Fruit fly (Drosophila melanogaster) whole organism, embryonic: ENCODE measurements around the gene drpr.

Source experiments
- Awh ChIP-seq: fragments of 200-800 bp; sonication (Bioruptor generic); IDR thresholded peaks from 2 replicates; pipeline ENCODE4, ENCODE4 v1.3.6; 2022; ENCODE audit warnings: missing biosample characterization, missing genetic modification characterization
- Bdp1 ChIP-seq: fragments of 200-800 bp; sonication (Bioruptor generic); optimal IDR thresholded peaks from 3 replicates; lab custom pipeline; 2016; ENCODE audit warnings: missing biosample characterization, missing genetic modification characterization
- CG10147 ChIP-seq: fragments of 200-800 bp; sonication (Bioruptor generic); optimal IDR thresholded peaks from 2 replicates; lab custom pipeline; 2019; ENCODE audit warnings: missing biosample characterization, mild to moderate bottlenecking, missing genetic modification characterization, moderate library complexity
- CG10209 ChIP-seq: fragments of 200-800 bp; sonication (Bioruptor generic); optimal IDR thresholded peaks from 3 replicates; lab custom pipeline; 2017; ENCODE audit warnings: missing biosample characterization, mild to moderate bottlenecking, missing genetic modification characterization, missing genetic modification reagents
- CG11093 ChIP-seq: fragments of 200-800 bp; sonication (Bioruptor generic); IDR thresholded peaks from 3 replicates; pipeline ENCODE4 v1.3.6; 2022; ENCODE audit warnings: missing biosample characterization, missing genetic modification characterization
- CG12071 ChIP-seq: fragments of 200-800 bp; sonication (Bioruptor generic); optimal IDR thresholded peaks from 3 replicates; lab custom pipeline; 2018; ENCODE audit warnings: missing biosample characterization, mild to moderate bottlenecking, missing genetic modification characterization
- CG1233 ChIP-seq: fragments of 200-800 bp; sonication (Bioruptor generic); optimal IDR thresholded peaks from 4 replicates; lab custom pipeline; 2018; ENCODE audit warnings: missing biosample characterization, mild to moderate bottlenecking, missing genetic modification characterization
- CG14710 ChIP-seq: fragments of 200-800 bp; sonication (Bioruptor generic); optimal IDR thresholded peaks from 3 replicates; lab custom pipeline; 2019; ENCODE audit warnings: missing biosample characterization, mild to moderate bottlenecking, missing genetic modification characterization, moderate library complexity
- CG17612 ChIP-seq: fragments of 200-800 bp; sonication (Bioruptor generic); IDR thresholded peaks from 2 replicates; pipeline ENCODE4 v1.3.6; 2022; ENCODE audit warnings: missing biosample characterization, missing genetic modification characterization
- CG17802 ChIP-seq: fragments of 200-800 bp; sonication (Bioruptor generic); optimal IDR thresholded peaks from 2 replicates; lab custom pipeline; 2018; ENCODE audit warnings: missing biosample characterization, mild to moderate bottlenecking, missing genetic modification characterization, moderate library complexity
- CG1792 ChIP-seq: fragments of 200-800 bp; sonication (Bioruptor generic); optimal IDR thresholded peaks from 2 replicates; lab custom pipeline; 2016; ENCODE audit warnings: missing biosample characterization, missing genetic modification characterization
- CG2202 ChIP-seq: fragments of 200-800 bp; sonication (Bioruptor generic); optimal IDR thresholded peaks from 2 replicates; lab custom pipeline; 2018; ENCODE audit warnings: missing biosample characterization, mild to moderate bottlenecking, missing genetic modification characterization
- CG6654 ChIP-seq: fragments of 200-800 bp; sonication (Bioruptor generic); optimal IDR thresholded peaks from 2 replicates; lab custom pipeline; 2017; ENCODE audit warnings: missing biosample characterization, mild to moderate bottlenecking, missing genetic modification characterization
- CG7963 ChIP-seq: fragments of 200-800 bp; sonication (Bioruptor generic); IDR thresholded peaks from 3 replicates; pipeline ENCODE4 v1.3.6; 2022; ENCODE audit warnings: missing biosample characterization, missing genetic modification characterization; ENCODE audit not compliant: partially characterized antibody
- CG7987 ChIP-seq: fragments of 200-800 bp; sonication (Bioruptor generic); optimal IDR thresholded peaks from 2 replicates; lab custom pipeline; 2018; ENCODE audit warnings: missing biosample characterization, mild to moderate bottlenecking, missing genetic modification characterization, moderate library complexity
- CG8359 ChIP-seq: fragments of 200-800 bp; sonication (Bioruptor generic); optimal IDR thresholded peaks from 2 replicates; lab custom pipeline; 2017; ENCODE audit warnings: missing biosample characterization, mild to moderate bottlenecking, missing genetic modification characterization, borderline replicate concordance
- CG9817 ChIP-seq: fragments of 200-800 bp; sonication (Bioruptor generic); optimal IDR thresholded peaks from 2 replicates; lab custom pipeline; 2018; ENCODE audit warnings: missing biosample characterization, mild to moderate bottlenecking, missing genetic modification characterization, moderate library complexity
- Chrac-16 ChIP-seq: fragments of 200-800 bp; sonication (Bioruptor generic); optimal IDR thresholded peaks from 3 replicates; lab custom pipeline; 2016; ENCODE audit warnings: missing biosample characterization, missing genetic modification characterization
- CoRest ChIP-seq: fragments of 200-800 bp; sonication (Bioruptor generic); optimal IDR thresholded peaks from 3 replicates; lab custom pipeline; 2018; ENCODE audit warnings: missing biosample characterization, mild to moderate bottlenecking, missing genetic modification characterization, moderate library complexity
- Dad ChIP-seq: fragments of 200-800 bp; sonication (Bioruptor generic); optimal IDR thresholded peaks from 3 replicates; lab custom pipeline; 2016; ENCODE audit warnings: missing biosample characterization, missing genetic modification characterization
- Deaf1 ChIP-seq: fragments of 200-800 bp; optimal IDR thresholded peaks from 3 replicates; lab custom pipeline; 2019; ENCODE audit warnings: missing biosample characterization, mild to moderate bottlenecking, missing genetic modification characterization, moderate library complexity
- Elba2 ChIP-seq: fragments of 200-800 bp; sonication (Bioruptor generic); optimal IDR thresholded peaks from 3 replicates; lab custom pipeline; 2016; ENCODE audit warnings: missing biosample characterization, missing genetic modification characterization
- H2.0 ChIP-seq: fragments of 200-800 bp; sonication (Bioruptor generic); IDR thresholded peaks from 2 replicates; pipeline ENCODE4 v1.3.6; 2022; ENCODE audit warnings: missing biosample characterization, missing genetic modification characterization
- HLHmδ ChIP-seq: fragments of 200-800 bp; sonication (Bioruptor generic); optimal IDR thresholded peaks from 2 replicates; lab custom pipeline; 2018; ENCODE audit warnings: missing biosample characterization, mild to moderate bottlenecking, missing genetic modification characterization, moderate library complexity
- Hr39 ChIP-seq: fragments of >200 bp; optimal IDR thresholded peaks from 2 replicates; lab custom pipeline; 2017
- Myb ChIP-seq: fragments of 200-800 bp; sonication (Bioruptor generic); optimal IDR thresholded peaks from 2 replicates; lab custom pipeline; 2016; ENCODE audit warnings: missing biosample characterization, missing genetic modification characterization
- NC2β ChIP-seq: fragments of 200-800 bp; sonication (Bioruptor generic); optimal IDR thresholded peaks from 2 replicates; lab custom pipeline; 2016; ENCODE audit warnings: missing biosample characterization, missing genetic modification characterization
- Neu2 ChIP-seq: fragments of 200-800 bp; sonication (Bioruptor generic); optimal IDR thresholded peaks from 3 replicates; lab custom pipeline; 2016; ENCODE audit warnings: missing biosample characterization, missing genetic modification characterization, borderline replicate concordance
- Nf-YA ChIP-seq: fragments of 200-800 bp; sonication (Bioruptor generic); IDR thresholded peaks from 2 replicates; pipeline ENCODE4 v1.3.6; 2022; ENCODE audit warnings: missing biosample characterization, missing genetic modification characterization
- Nf-YC ChIP-seq: fragments of 200-800 bp; optimal IDR thresholded peaks from 3 replicates; lab custom pipeline; 2019; ENCODE audit warnings: missing biosample characterization, mild to moderate bottlenecking, missing genetic modification characterization, moderate library complexity
- Ptx1 ChIP-seq: fragments of 200-800 bp; sonication (Bioruptor generic); IDR thresholded peaks from 2 replicates; pipeline ENCODE4 v1.3.6; 2022; ENCODE audit warnings: missing biosample characterization, missing genetic modification characterization
- Side ChIP-seq: fragments of 200-800 bp; sonication (Bioruptor generic); optimal IDR thresholded peaks from 2 replicates; lab custom pipeline; 2016; ENCODE audit warnings: missing biosample characterization, missing genetic modification characterization
- Sry-δ ChIP-seq: fragments of 200-800 bp; sonication (Bioruptor generic); optimal IDR thresholded peaks from 2 replicates; lab custom pipeline; 2016; ENCODE audit warnings: missing biosample characterization, missing genetic modification characterization
- Xrp1 ChIP-seq: fragments of 200-800 bp; sonication (Bioruptor generic); IDR thresholded peaks from 2 replicates; pipeline ENCODE4 v1.3.6; 2022; ENCODE audit warnings: missing biosample characterization, missing genetic modification characterization
- YL-1 ChIP-seq: fragments of 200-800 bp; sonication (Bioruptor generic); optimal IDR thresholded peaks from 3 replicates; lab custom pipeline; 2017; ENCODE audit warnings: missing biosample characterization, mild to moderate bottlenecking, missing genetic modification characterization
- ash1 ChIP-seq: fragments of 200-800 bp; sonication (Bioruptor generic); optimal IDR thresholded peaks from 2 replicates; lab custom pipeline; 2018; ENCODE audit warnings: missing biosample characterization, mild to moderate bottlenecking, missing genetic modification characterization
- bbx ChIP-seq: fragments of 200-800 bp; sonication (Bioruptor generic); IDR thresholded peaks from 2 replicates; pipeline ENCODE4 v1.3.6; 2022; ENCODE audit warnings: missing biosample characterization, missing genetic modification characterization; ENCODE audit not compliant: partially characterized antibody
- chif ChIP-seq, 2 experiments: fragments of 200-800 bp; sonication (Bioruptor generic); optimal IDR thresholded peaks; 3 replicates each; lab custom pipeline; 2016; ENCODE audit warnings: missing biosample characterization in 2 of 2, missing genetic modification characterization in 2 of 2
- corto ChIP-seq: fragments of 200-800 bp; sonication (Bioruptor generic); optimal IDR thresholded peaks from 2 replicates; lab custom pipeline; 2016; ENCODE audit warnings: missing biosample characterization, mild to moderate bottlenecking, missing genetic modification characterization, moderate library complexity
- crol ChIP-seq: fragments of 200-800 bp; sonication (Bioruptor generic); IDR thresholded peaks from 2 replicates; pipeline ENCODE4 v1.3.6; 2022; ENCODE audit warnings: missing biosample characterization, missing genetic modification characterization
- cwo ChIP-seq: fragments of 200-800 bp; sonication (Bioruptor generic); optimal IDR thresholded peaks from 3 replicates; lab custom pipeline; 2017; ENCODE audit warnings: missing biosample characterization, missing genetic modification characterization, mild to moderate bottlenecking, moderate library complexity, missing genetic modification reagents
- ewg ChIP-seq: fragments of 200-800 bp; sonication (Bioruptor generic); optimal IDR thresholded peaks from 3 replicates; lab custom pipeline; 2017; ENCODE audit warnings: mild to moderate bottlenecking, missing biosample characterization, missing genetic modification reagents, missing genetic modification characterization
- fd3F ChIP-seq: fragments of 200-800 bp; sonication (Bioruptor generic); optimal IDR thresholded peaks from 2 replicates; lab custom pipeline; 2018; ENCODE audit warnings: missing biosample characterization, mild to moderate bottlenecking, missing genetic modification characterization, moderate library complexity
- gsb ChIP-seq: fragments of 200-800 bp; sonication (Bioruptor generic); IDR thresholded peaks from 2 replicates; pipeline ENCODE4 v1.3.6; 2022; ENCODE audit warnings: missing biosample characterization, missing genetic modification characterization
- knrl ChIP-seq: fragments of 200-800 bp; sonication (Bioruptor generic); IDR thresholded peaks from 3 replicates; pipeline ENCODE4 v1.3.6; 2022; ENCODE audit warnings: missing biosample characterization, missing genetic modification characterization; ENCODE audit not compliant: partially characterized antibody
- onecut ChIP-seq: fragments of 200-800 bp; sonication (Bioruptor generic); IDR thresholded peaks from 2 replicates; pipeline ENCODE4 v1.3.6; 2022; ENCODE audit warnings: missing biosample characterization, missing genetic modification characterization
- sisA ChIP-seq: fragments of 200-800 bp; sonication (Bioruptor generic); IDR thresholded peaks from 2 replicates; pipeline ENCODE4 v1.3.6; 2022; ENCODE audit warnings: missing biosample characterization, missing genetic modification characterization
- sob ChIP-seq: fragments of 200-800 bp; sonication (Bioruptor generic); IDR thresholded peaks from 2 replicates; pipeline ENCODE4 v1.3.6; 2022; ENCODE audit warnings: missing biosample characterization, missing genetic modification characterization
- trem ChIP-seq: fragments of 200-800 bp; optimal IDR thresholded peaks from 3 replicates; lab custom pipeline; 2019; ENCODE audit warnings: missing biosample characterization, mild to moderate bottlenecking, missing genetic modification characterization, moderate library complexity
- twi ChIP-seq: fragments of 200-800 bp; optimal IDR thresholded peaks from 2 replicates; lab custom pipeline; 2019; ENCODE audit warnings: missing biosample characterization, mild to moderate bottlenecking, missing genetic modification characterization, moderate library complexity

drpr gene

dm6 chr3L:1668504-1668903 lies 62.4 kb downstream of the drpr start, which contains the start of gene RpL23A (continued):
- TF ChIP-seq CG6654 (GFP tag; lab: Kevin White, UChicago) (peak; percentile 83), Awh (GFP tag; lab: Robert Waterston, UW) (peak; percentile 91), CoRest (tag; lab: Kevin White, UChicago) (peak; percentile 92), CG11093 (GFP tag; lab: Robert Waterston, UW) (peak; percentile 81), fd3F (peak; percentile 87), corto (GFP tag; lab: Kevin White, UChicago) (no peak), Elba2 (peak; percentile 72), gsb (GFP tag; lab: Robert Waterston, UW) (peak; percentile 88), Ptx1 (GFP tag; lab: Robert Waterston, UW) (peak; percentile 95), H2.0 (GFP tag; lab: Robert Waterston, UW) (peak; percentile 92), CG17802 (tag; lab: Kevin White, UChicago) (peak; percentile 84), ewg (peak; percentile 93), CG10147 (GFP tag; lab: Kevin White, UChicago) (peak; percentile 89), bbx (GFP tag; lab: Robert Waterston, UW) (peak; percentile 41; the same call in 1 of the 2 replicates), CG1233 (GFP tag; lab: Kevin White, UChicago) (peak; percentile 95), CG2202 (peak; percentile 86), CG12071 (GFP tag; lab: Kevin White, UChicago) (peak; percentile 92), CG8359 (GFP tag; lab: Kevin White, UChicago) (peak; percentile 81), trem (tag; lab: Kevin White, UChicago) (peak; percentile 91), twi (peak; percentile 80), sob (GFP tag; lab: Robert Waterston, UW) (peak; percentile 98), CG14710 (tag; lab: Kevin White, UChicago) (peak; percentile 97), Side (peak; percentile 98), CG9817 (tag; lab: Kevin White, UChicago) (peak; percentile 96), chif (GFP tag; optimal IDR thresholded peaks at IDR 0.05; lab: Kevin White, UChicago) (peak; percentile 95 to 96), NC2β (GFP tag; lab: Kevin White, UChicago) (peak; percentile 100), CG7987 (peak; percentile 99), Bdp1 (peak; percentile 91), Deaf1 (tag; lab: Kevin White, UChicago) (peak; percentile 61), Neu2 (GFP tag; lab: Kevin White, UChicago) (peak; percentile 89), Hr39 (lab: Kevin White, UChicago) (no peak), sisA (GFP tag; lab: Robert Waterston, UW) (peak; percentile 94), Dad (GFP tag; lab: Kevin White, UChicago) (peak; percentile 98), Sry-δ (GFP tag; lab: Kevin White, UChicago) (peak; percentile 86), Chrac-16 (GFP tag; lab: Kevin White, UChicago) (peak; percentile 89), CG17612 (GFP tag; lab: Robert Waterston, UW) (peak; percentile 76; the same call in 1 of the 2 replicates), Nf-YA (peak; percentile 87), Myb (GFP tag; lab: Kevin White, UChicago) (peak; percentile 100), YL-1 (peak; percentile 98), CG10209 (peak; percentile 97), ash1 (GFP tag; lab: Kevin White, UChicago) (peak; percentile 98), Xrp1 (peak; percentile 78), HLHmδ (GFP tag; lab: Kevin White, UChicago) (peak; percentile 98), CG1792 (GFP tag; lab: Kevin White, UChicago) (peak; percentile 96), CG7963 (GFP tag; lab: Robert Waterston, UW) (0 out of 3 replicates have a peak, but pooled peaks have one; percentile 33), onecut (GFP tag; lab: Robert Waterston, UW) (peak; percentile 93), cwo (GFP tag; lab: Kevin White, UChicago) (peak; percentile 82), Nf-YC (peak; percentile 80), crol (peak; percentile 58), knrl (GFP tag; lab: Robert Waterston, UW) (peak; percentile 72)
